Worm (Caenorhabditis elegans) whole organism, L3 larva: ENCODE results near the gene inft-2.
A peak's percentile ranks its signal among the peaks of the same experiment; 100 is the strongest.

Experiments used
- R02D3.7 ChIP-seq: fragments of 150-350 bp; optimal IDR thresholded peaks from 2 replicates; lab custom pipeline; 2014; ENCODE audit warnings: missing biosample characterization, missing genetic modification characterization
- ZK546.5 ChIP-seq: sonication (generic microtip); optimal IDR thresholded peaks from 2 replicates; lab custom pipeline; 2017; ENCODE audit warnings: missing biosample characterization, missing genetic modification characterization
- aly-2 ChIP-seq: fragments of 150-350 bp; optimal IDR thresholded peaks from 2 replicates; lab custom pipeline; 2014; ENCODE audit warnings: missing biosample characterization, missing genetic modification characterization
- ama-1 ChIP-seq: fragments of 150-350 bp; optimal IDR thresholded peaks from 2 replicates; lab custom pipeline; 2018
- ceh-16 ChIP-seq: sonication (generic microtip); optimal IDR thresholded peaks from 2 replicates; lab custom pipeline; 2017; ENCODE audit warnings: missing biosample characterization, missing genetic modification characterization
- ceh-28 ChIP-seq: fragments of 150-350 bp; optimal IDR thresholded peaks from 2 replicates; lab custom pipeline; 2014; ENCODE audit warnings: missing biosample characterization, missing genetic modification reagents, missing genetic modification characterization
- ceh-82 ChIP-seq: fragments of 150-350 bp; optimal IDR thresholded peaks from 2 replicates; lab custom pipeline; 2014; ENCODE audit warnings: missing biosample characterization, missing genetic modification characterization
- ceh-9 ChIP-seq: sonication (generic microtip); optimal IDR thresholded peaks from 2 replicates; lab custom pipeline; 2018; ENCODE audit warnings: missing biosample characterization, missing genetic modification characterization
- daf-12 ChIP-seq: fragments of 150-350 bp; optimal IDR thresholded peaks from 2 replicates; lab custom pipeline; 2014; ENCODE audit warnings: missing biosample characterization, missing genetic modification reagents, missing genetic modification characterization
- egl-27 ChIP-seq: sonication (generic microtip); optimal IDR thresholded peaks from 4 replicates; lab custom pipeline; 2017; ENCODE audit warnings: missing biosample characterization, missing genetic modification reagents, missing genetic modification characterization
- egl-5 ChIP-seq: fragments of 150-350 bp; optimal IDR thresholded peaks from 2 replicates; lab custom pipeline; 2017; ENCODE audit warnings: missing biosample characterization, missing genetic modification reagents, missing genetic modification characterization, inconsistent platforms
- elt-1 ChIP-seq: fragments of 150-350 bp; optimal IDR thresholded peaks from 2 replicates; lab custom pipeline; 2014; ENCODE audit warnings: missing biosample characterization, missing genetic modification characterization
- elt-3 ChIP-seq, 3 experiments: fragments of 150-350 bp in 1 of 3; sonication (generic microtip) in 2 of 3; optimal IDR thresholded peaks; 2 replicates in 2 of 3; 4 replicates in 1 of 3; lab custom pipeline; 2014 to 2017; ENCODE audit warnings: missing biosample characterization in 3 of 3, missing genetic modification characterization in 3 of 3
- eor-1 ChIP-seq, 2 experiments: fragments of 150-350 bp; optimal IDR thresholded peaks; 2 replicates each; lab custom pipeline; 2014 to 2018; ENCODE audit warnings: missing biosample characterization in 2 of 2, missing genetic modification characterization in 2 of 2
- fkh-10 ChIP-seq: sonication (generic microtip); optimal IDR thresholded peaks from 2 replicates; lab custom pipeline; 2017; ENCODE audit warnings: missing biosample characterization, missing genetic modification reagents, missing genetic modification characterization
- fos-1 ChIP-seq: fragments of 150-350 bp; optimal IDR thresholded peaks from 2 replicates; lab custom pipeline; 2014; ENCODE audit warnings: missing biosample characterization, missing genetic modification characterization
- hmg-11 ChIP-seq: sonication (generic microtip); optimal IDR thresholded peaks from 2 replicates; lab custom pipeline; 2016; ENCODE audit warnings: missing genetic modification characterization, missing compliant biosample characterization
- jun-1 ChIP-seq: fragments of 150-350 bp; optimal IDR thresholded peaks from 2 replicates; lab custom pipeline; 2014; ENCODE audit warnings: missing biosample characterization, missing genetic modification reagents, missing genetic modification characterization
- lin-15B ChIP-seq: fragments of 150-350 bp; optimal IDR thresholded peaks from 2 replicates; lab custom pipeline; 2014; ENCODE audit warnings: missing biosample characterization, missing genetic modification characterization
- lin-39 ChIP-seq: fragments of 150-350 bp; optimal IDR thresholded peaks from 2 replicates; lab custom pipeline; 2018; ENCODE audit warnings: missing biosample characterization, missing genetic modification reagents, missing genetic modification characterization
- lsy-12 ChIP-seq: sonication (generic microtip); optimal IDR thresholded peaks from 2 replicates; lab custom pipeline; 2016; ENCODE audit warnings: mild to moderate bottlenecking, missing genetic modification characterization, missing compliant biosample characterization
- mdl-1 ChIP-seq: fragments of 150-350 bp; optimal IDR thresholded peaks from 2 replicates; lab custom pipeline; 2014; ENCODE audit warnings: missing biosample characterization, missing genetic modification characterization
- nfya-1 ChIP-seq: sonication (generic microtip); optimal IDR thresholded peaks from 2 replicates; lab custom pipeline; 2017; ENCODE audit warnings: missing genetic modification characterization, mild to moderate bottlenecking, missing compliant biosample characterization, antibody characterized with exemption, moderate library complexity; ENCODE audit not compliant: insufficient read depth
- nhr-11 ChIP-seq: fragments of 150-350 bp; optimal IDR thresholded peaks from 2 replicates; lab custom pipeline; 2014; ENCODE audit warnings: missing biosample characterization, missing genetic modification characterization
- nhr-23 ChIP-seq: fragments of 150-350 bp; optimal IDR thresholded peaks from 2 replicates; lab custom pipeline; 2014; ENCODE audit warnings: missing biosample characterization, missing genetic modification reagents, missing genetic modification characterization
- nhr-237 ChIP-seq: fragments of 150-350 bp; optimal IDR thresholded peaks from 2 replicates; lab custom pipeline; 2014; ENCODE audit warnings: missing biosample characterization, missing genetic modification characterization
- nhr-28 ChIP-seq: fragments of 150-350 bp; optimal IDR thresholded peaks from 2 replicates; lab custom pipeline; 2014; ENCODE audit warnings: missing biosample characterization, missing genetic modification characterization
- nhr-67 ChIP-seq: fragments of 150-350 bp; optimal IDR thresholded peaks from 2 replicates; lab custom pipeline; 2014; ENCODE audit warnings: missing biosample characterization, missing genetic modification characterization
- nhr-76 ChIP-seq: fragments of 150-350 bp; sonication (generic microtip); optimal IDR thresholded peaks from 5 replicates; lab custom pipeline; 2014; ENCODE audit warnings: missing biosample characterization, missing genetic modification characterization
- nhr-77 ChIP-seq: fragments of 150-350 bp; optimal IDR thresholded peaks from 2 replicates; lab custom pipeline; 2014; ENCODE audit warnings: missing biosample characterization, missing genetic modification characterization
- pha-4 ChIP-seq: fragments of 150-350 bp; optimal IDR thresholded peaks from 2 replicates; lab custom pipeline; 2014; ENCODE audit warnings: missing biosample characterization, missing genetic modification reagents, missing genetic modification characterization
- pqm-1 ChIP-seq: fragments of 150-350 bp; optimal IDR thresholded peaks from 2 replicates; lab custom pipeline; 2017; ENCODE audit warnings: missing biosample characterization, missing genetic modification characterization, inconsistent platforms
- sea-2 ChIP-seq: fragments of 150-350 bp; sonication (generic microtip); optimal IDR thresholded peaks from 4 replicates; lab custom pipeline; 2014; ENCODE audit warnings: missing biosample characterization, missing genetic modification reagents, missing genetic modification characterization
- skn-1 ChIP-seq: fragments of 150-350 bp; optimal IDR thresholded peaks from 2 replicates; lab custom pipeline; 2014; ENCODE audit warnings: missing biosample characterization, missing genetic modification characterization
- snpc-4 ChIP-seq: fragments of 150-350 bp; optimal IDR thresholded peaks from 2 replicates; lab custom pipeline; 2014; ENCODE audit warnings: missing biosample characterization, missing genetic modification characterization
- tbx-2 ChIP-seq: sonication (generic microtip); optimal IDR thresholded peaks from 2 replicates; lab custom pipeline; 2016; ENCODE audit warnings: mild to moderate bottlenecking, missing genetic modification characterization, missing compliant biosample characterization
- unc-39 ChIP-seq: sonication (generic microtip); optimal IDR thresholded peaks from 4 replicates; lab custom pipeline; 2017; ENCODE audit warnings: missing biosample characterization, missing genetic modification characterization
- unc-62 ChIP-seq: fragments of 150-350 bp; sonication (generic microtip); optimal IDR thresholded peaks from 4 replicates; lab custom pipeline; 2014; ENCODE audit warnings: missing biosample characterization, missing genetic modification reagents, missing genetic modification characterization
- zag-1 ChIP-seq: fragments of 150-350 bp; optimal IDR thresholded peaks from 2 replicates; lab custom pipeline; 2014; ENCODE audit warnings: missing biosample characterization, missing genetic modification characterization
- ztf-11 ChIP-seq: fragments of 150-350 bp; optimal IDR thresholded peaks from 2 replicates; lab custom pipeline; 2014; ENCODE audit warnings: missing biosample characterization, missing genetic modification characterization
- ztf-4 ChIP-seq: fragments of 150-350 bp; optimal IDR thresholded peaks from 2 replicates; lab custom pipeline; 2014; ENCODE audit warnings: missing biosample characterization, missing genetic modification characterization

inft-2 gene

DNA sequence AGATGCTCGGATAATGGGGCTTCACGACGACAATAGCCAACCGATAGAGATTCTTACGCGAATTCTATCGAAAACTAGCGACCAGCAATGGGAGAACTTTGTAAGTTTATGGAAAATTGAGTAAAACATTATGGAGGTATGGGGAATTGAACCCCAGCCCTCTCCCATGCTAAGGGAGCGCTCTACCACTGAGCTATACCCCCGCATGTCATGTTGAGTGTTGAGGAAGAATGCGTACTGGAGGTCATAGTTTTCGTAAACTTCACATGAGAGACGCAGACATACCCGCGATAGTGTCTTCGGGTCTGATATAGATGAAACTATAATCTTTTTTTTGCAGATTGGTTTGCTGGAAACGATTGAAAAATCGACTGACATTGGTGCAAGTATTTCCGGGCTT, 1.3 kb downstream of the inft-2 start (continued):
- TF ChIP-seq egl-27 (tag; lab: Kevin White, UChicago) (no peak), nhr-76 (tag; lab: Kevin White, UChicago) (no peak), ztf-11 (no peak), sea-2 (GFP tag; lab: Kevin White, UChicago) (no peak), ZK546.5 (tag; lab: Kevin White, UChicago) (no peak), pha-4 (peak; percentile 66), nhr-67 (tag; lab: Kevin White, UChicago) (no peak), elt-1 (tag; lab: Kevin White, UChicago) (no peak), nhr-23 (tag; lab: Kevin White, UChicago) (peak; percentile 41), pqm-1 (tag; lab: Kevin White, UChicago) (peak; percentile 9), zag-1 (tag; lab: Kevin White, UChicago) (no peak), ztf-4 (tag; lab: Kevin White, UChicago) (peak; percentile 2), skn-1 (peak; percentile 11), ceh-16 (tag; lab: Kevin White, UChicago) (no peak), ceh-82 (no peak), unc-62 (GFP tag; lab: Kevin White, UChicago) (no peak), unc-39 (tag; lab: Kevin White, UChicago) (no peak), jun-1 (tag; lab: Kevin White, UChicago) (peak; percentile 34), ceh-9 (no peak), fos-1 (tag; lab: Kevin White, UChicago) (no peak), hmg-11 (tag; lab: Kevin White, UChicago) (peak; percentile 88), nhr-28 (tag; lab: Kevin White, UChicago) (no peak), snpc-4 (peak; percentile 36), ama-1 (lab: Kevin White, UChicago) (no peak), tbx-2 (peak; percentile 43), eor-1 (tag; optimal IDR thresholded peaks at IDR 0.05; lab: Kevin White, UChicago) (no peak), ceh-28 (tag; lab: Kevin White, UChicago) (no peak), nhr-77 (tag; lab: Kevin White, UChicago) (no peak), lin-15B (tag; lab: Kevin White, UChicago) (peak; percentile 26), mdl-1 (no peak)
- TF ChIP-seq, all 47 proteins: peak for 15

DNA sequence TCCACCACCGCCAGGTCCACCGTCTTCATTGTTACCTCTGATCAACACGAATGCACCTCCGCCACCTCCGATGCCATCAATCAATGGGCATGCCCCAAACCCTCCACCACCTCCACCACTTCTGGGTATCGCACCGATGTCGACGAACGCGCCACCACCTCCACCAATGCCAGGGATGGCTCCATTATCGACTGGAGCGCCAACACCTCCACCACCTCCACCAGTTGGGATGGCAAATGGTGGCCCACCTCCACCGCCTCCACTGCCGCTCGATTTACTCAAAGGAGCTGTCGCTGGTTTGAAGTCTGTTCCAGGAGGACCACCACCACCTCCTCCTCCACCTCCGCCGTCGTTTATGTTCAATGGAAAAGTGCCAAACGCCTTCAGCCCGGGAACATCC, 2.3 kb downstream of the inft-2 start:
- TF ChIP-seq egl-27 (tag; lab: Kevin White, UChicago) = no peak
- no peak for TF ChIP-seq ztf-11
- no peak for TF ChIP-seq nfya-1 (tag; lab: Kevin White, UChicago)
- TF ChIP-seq daf-12 (tag; lab: Kevin White, UChicago) = no peak
- TF ChIP-seq nhr-76 (tag; lab: Kevin White, UChicago) = no peak
- TF ChIP-seq, all 47 proteins: peak for 0

DNA sequence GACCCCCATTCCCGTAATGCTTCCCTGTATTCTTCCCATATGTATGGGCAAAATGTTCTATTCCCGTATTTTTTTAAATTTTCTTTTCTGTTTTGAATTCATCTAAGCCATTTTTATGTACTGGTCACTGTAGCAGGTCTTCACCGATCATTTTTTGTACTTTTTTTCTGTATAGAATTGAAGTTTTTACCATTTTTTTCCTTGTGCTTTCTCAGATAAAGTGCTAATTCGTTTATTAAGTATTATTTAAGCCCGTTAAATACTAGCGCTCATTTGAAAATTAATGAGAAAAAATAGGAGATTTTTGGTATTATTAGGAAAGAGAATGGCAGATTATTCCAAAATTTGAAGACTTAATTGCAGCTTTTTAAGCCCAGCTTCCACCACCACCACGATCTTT, 4.6 kb downstream of the inft-2 start:
- TF ChIP-seq nhr-76 (tag; lab: Kevin White, UChicago) = no peak
- TF ChIP-seq nhr-23 (tag; lab: Kevin White, UChicago) = no peak
- no peak for TF ChIP-seq nhr-28 (tag; lab: Kevin White, UChicago)
- TF ChIP-seq tbx-2 = no peak
- TF ChIP-seq ceh-9 = no peak
- TF ChIP-seq jun-1 (tag; lab: Kevin White, UChicago) = no peak
- TF ChIP-seq skn-1 = no peak
- no peak for TF ChIP-seq fkh-10
- no peak for TF ChIP-seq nfya-1 (tag; lab: Kevin White, UChicago)
- TF ChIP-seq ceh-82 = no peak
- TF ChIP-seq hmg-11 (tag; lab: Kevin White, UChicago) = no peak
- no peak for TF ChIP-seq nhr-67 (tag; lab: Kevin White, UChicago)
- TF ChIP-seq ceh-16 (tag; lab: Kevin White, UChicago) = no peak
- no peak for TF ChIP-seq nhr-11 (tag; lab: Kevin White, UChicago)
- TF ChIP-seq elt-3 (tag; optimal IDR thresholded peaks at IDR 0.05; lab: Kevin White, UChicago) = no peak
- TF ChIP-seq snpc-4 = no peak
- no peak for TF ChIP-seq lin-39
- no peak for TF ChIP-seq ceh-28 (tag; lab: Kevin White, UChicago)
- TF ChIP-seq sea-2 (GFP tag; lab: Kevin White, UChicago) = no peak
- TF ChIP-seq, all 47 proteins: peak for 0

DNA sequence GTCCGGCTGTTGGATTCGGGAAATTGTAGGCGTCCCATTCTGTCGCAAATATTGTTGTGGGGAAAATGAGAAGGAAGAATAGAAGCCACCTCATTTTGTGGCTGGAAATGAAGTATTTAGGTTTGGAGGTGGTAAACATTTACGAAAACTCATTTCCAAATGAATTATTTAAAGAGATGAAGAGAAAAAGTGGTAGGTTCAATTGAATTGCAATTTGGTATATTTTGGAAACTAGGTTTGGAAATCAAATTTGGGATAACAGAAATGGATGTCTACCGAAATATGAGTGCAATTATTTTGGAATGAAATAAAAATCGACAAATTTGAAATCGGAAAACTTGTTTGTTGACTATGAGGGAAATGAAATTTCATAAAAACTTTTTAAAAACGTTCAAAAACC, 6.7 kb downstream of the inft-2 start, which contains the start of gene F15B9.10:
Gene F15B9.10 (minus strand): TSS at position 101 of the 400 bp plus-strand sequence.
- TF ChIP-seq pha-4 (no peak), egl-5 (tag; lab: Kevin White, UChicago) (no peak), zag-1 (tag; lab: Kevin White, UChicago) (no peak), nfya-1 (tag; lab: Kevin White, UChicago) (no peak), R02D3.7 (tag; lab: Kevin White, UChicago) (no peak), aly-2 (no peak), ZK546.5 (tag; lab: Kevin White, UChicago) (no peak), ceh-16 (tag; lab: Kevin White, UChicago) (no peak), tbx-2 (no peak), nhr-77 (tag; lab: Kevin White, UChicago) (no peak), sea-2 (GFP tag; lab: Kevin White, UChicago) (no peak), lin-39 (no peak), snpc-4 (no peak), pqm-1 (tag; lab: Kevin White, UChicago) (no peak), ceh-28 (tag; lab: Kevin White, UChicago) (no peak), lsy-12 (tag; lab: Kevin White, UChicago) (no peak), elt-1 (tag; lab: Kevin White, UChicago) (no peak), nhr-237 (tag; lab: Kevin White, UChicago) (no peak), fkh-10 (no peak)
